Fruit fly (Drosophila melanogaster): ENCODE data around the gene CG42750.

CG42750 gene

dm6 chr2L:18136427-18136857 is 139.1 kb downstream of the CG42750 start (continued):
- TF ChIP-seq sug (tag; optimal IDR thresholded peaks at IDR 0.05) (peak; percentile 47), slou (GFP tag; optimal IDR thresholded peaks at IDR 0.05) (peak; percentile 4), CG32772 (GFP tag; IDR thresholded peaks at IDR 0.05) (no peak), CG12219 (GFP tag; optimal IDR thresholded peaks at IDR 0.05) (no peak), Sox102F (GFP tag; optimal IDR thresholded peaks at IDR 0.05) (no peak), chif (GFP tag; optimal IDR thresholded peaks at IDR 0.05) (peak in 1 of 2 experiments; percentile 17), HLH54F (GFP tag; optimal IDR thresholded peaks at IDR 0.05) (peak; percentile 31), fd96Cb (tag; optimal IDR thresholded peaks at IDR 0.05) (no peak), CG3995 (GFP tag; optimal IDR thresholded peaks at IDR 0.05) (peak; percentile 18), danr (GFP tag; IDR thresholded peaks at IDR 0.05) (no peak), CG18262 (tag; optimal IDR thresholded peaks at IDR 0.05) (no peak), ato (GFP tag; IDR thresholded peaks at IDR 0.05; ENCODE audit: partially characterized antibody) (no peak), Eip74EF (GFP tag; optimal IDR thresholded peaks at IDR 0.05) (peak in 1 of 2 experiments; percentile 99), CG10209 (GFP tag; optimal IDR thresholded peaks at IDR 0.05) (peak; percentile 54), scrt (GFP tag; optimal IDR thresholded peaks at IDR 0.05) (peak; percentile 7), CG17802 (tag; optimal IDR thresholded peaks at IDR 0.05) (no peak), CG10543 (GFP tag; optimal IDR thresholded peaks at IDR 0.05) (peak; percentile 81), CG13624 (GFP tag; optimal IDR thresholded peaks at IDR 0.05) (peak; percentile 74), zfh2 (GFP tag; optimal IDR thresholded peaks at IDR 0.05) (peak; percentile 32), lab (GFP tag; optimal IDR thresholded peaks at IDR 0.05) (peak; percentile 86), tll (GFP tag; optimal IDR thresholded peaks at IDR 0.05) (no peak), ro (GFP tag; IDR thresholded peaks at IDR 0.05) (no peak), schlank (tag; optimal IDR thresholded peaks at IDR 0.05) (peak; percentile 66), bab2 (GFP tag; optimal IDR thresholded peaks at IDR 0.05) (peak; percentile 47), unc-4 (GFP tag; IDR thresholded peaks at IDR 0.05; ENCODE audit: partially characterized antibody) (no peak), mirr (GFP tag; optimal IDR thresholded peaks at IDR 0.05) (peak; percentile 2), sima (GFP tag; optimal IDR thresholded peaks at IDR 0.05) (no peak), Dip3 (GFP tag; optimal IDR thresholded peaks at IDR 0.05) (peak; percentile 38), CG12769 (tag; optimal IDR thresholded peaks at IDR 0.05) (peak; percentile 85), tup (GFP tag; optimal IDR thresholded peaks at IDR 0.05) (no peak), bigmax (GFP tag; optimal IDR thresholded peaks at IDR 0.05) (no peak), twi (tag; optimal IDR thresholded peaks at IDR 0.05) (no peak), BtbVII (GFP tag; optimal IDR thresholded peaks at IDR 0.05) (peak; percentile 67), CG6683 (GFP tag; optimal IDR thresholded peaks at IDR 0.05) (no peak), CG12659 (GFP tag; optimal IDR thresholded peaks at IDR 0.05) (peak; percentile 27), Ptx1 (GFP tag; IDR thresholded peaks at IDR 0.05) (no peak), Elba2 (GFP tag; optimal IDR thresholded peaks at IDR 0.05) (no peak), caup (GFP tag; optimal IDR thresholded peaks at IDR 0.05; ENCODE audit: severe bottlenecking) (peak; percentile 82)

- TF ChIP-seq CG10431 (GFP tag; optimal IDR thresholded peaks at IDR 0.05): no peak
- TF ChIP-seq her (GFP tag; optimal IDR thresholded peaks at IDR 0.05): no peak
- no peak for TF ChIP-seq Nf-YC (tag; optimal IDR thresholded peaks at IDR 0.05)
- TF ChIP-seq HLH4C (GFP tag; IDR thresholded peaks at IDR 0.05; ENCODE audit: partially characterized antibody): no peak
- no peak for TF ChIP-seq ind (GFP tag; optimal IDR thresholded peaks at IDR 0.05)
- no peak for TF ChIP-seq CG15514 (GFP tag; optimal IDR thresholded peaks at IDR 0.05)
- no peak for TF ChIP-seq toy (GFP tag; IDR thresholded peaks at IDR 0.05)
- TF ChIP-seq cato (GFP tag; optimal IDR thresholded peaks at IDR 0.05; ENCODE audit: borderline replicate concordance): no peak
Observed at dm6 chr2L:18134615-18135014, 141.0 kb downstream of the CG42750 start.

All from whole organism, embryonic.